Worm (Caenorhabditis elegans): Measurements from ENCODE around the gene C25E10.7.

Gene C25E10.7

ce11 chrV:9044871-9045270 is 6.1 kb downstream of the C25E10.7 start, which contains the start of gene nhr-30:
nhr-30 (plus strand) TSS chrV:9045171.
- TF ChIP-seq dox-1 (GFP tag; IDR thresholded peaks at IDR 0.05): no peak

ce11 chrV:9041030-9041429 is 10.0 kb downstream of the C25E10.7 start, which contains the start of gene cyp-33B1:
cyp-33B1 (plus strand) TSS chrV:9041330.
- no peak for TF ChIP-seq lin-35 (GFP tag; optimal IDR thresholded peaks at IDR 0.05)

- TF ChIP-seq ama-1 (optimal IDR thresholded peaks at IDR 0.05): no peak
- no peak for TF ChIP-seq ama-1 (GFP tag; optimal IDR thresholded peaks at IDR 0.05)
- TF ChIP-seq nfya-1 (tag; optimal IDR thresholded peaks at IDR 0.05; ENCODE audit: borderline replicate concordance, insufficient read depth): no peak
- no peak for TF ChIP-seq egl-44 (GFP tag; IDR thresholded peaks at IDR 0.05)
- no peak for TF ChIP-seq ztf-18 (tag; optimal IDR thresholded peaks at IDR 0.05)
- TF ChIP-seq F57A8.1 (GFP tag; optimal IDR thresholded peaks at IDR 0.05): no peak
- no peak for TF ChIP-seq pha-4 (tag; optimal IDR thresholded peaks at IDR 0.05)
- TF ChIP-seq hlh-12 (tag; optimal IDR thresholded peaks at IDR 0.05): no peak
- TF ChIP-seq ztf-6 (GFP tag; IDR thresholded peaks at IDR 0.05): no peak
- TF ChIP-seq lir-1 (GFP tag; conservative IDR thresholded peaks at IDR 0.05): no peak
- TF ChIP-seq B0019.2 (GFP tag; conservative IDR thresholded peaks at IDR 0.05): no peak
- TF ChIP-seq fkh-3 (tag; optimal IDR thresholded peaks at IDR 0.05): no peak
- no peak for TF ChIP-seq attf-3 (GFP tag; conservative IDR thresholded peaks at IDR 0.05)
- TF ChIP-seq ceh-91 (GFP tag; IDR thresholded peaks at IDR 0.05): no peak
- no peak for TF ChIP-seq B0261.1 (tag; optimal IDR thresholded peaks at IDR 0.05)
- no peak for TF ChIP-seq Y53F4B.3 (GFP tag; IDR thresholded peaks at IDR 0.05)
- TF ChIP-seq madf-6 (GFP tag; IDR thresholded peaks at IDR 0.05): no peak
- TF ChIP-seq Y67H2A.10 (GFP tag; conservative IDR thresholded peaks at IDR 0.05): no peak
- TF ChIP-seq bed-1 (GFP tag; IDR thresholded peaks at IDR 0.05): no peak
These were observed 15.3 kb downstream of the C25E10.7 start, which contains the start of gene srsx-34 for ce11 chrV:9035685-9036084. srsx-34 (plus strand) TSS chrV:9035985.

- TF ChIP-seq nhr-90 (tag; optimal IDR thresholded peaks at IDR 0.05) (no peak), madf-10 (tag; optimal IDR thresholded peaks at IDR 0.05) (no peak), Y53F4B.3 (GFP tag; IDR thresholded peaks at IDR 0.05) (no peak), repo-1 (tag; optimal IDR thresholded peaks at IDR 0.05) (no peak), let-607 (tag; optimal IDR thresholded peaks at IDR 0.05) (no peak), ZK185.1 (tag; optimal IDR thresholded peaks at IDR 0.05; ENCODE audit: poor library complexity, severe bottlenecking) (no peak)
These were observed 17.7 kb downstream of the C25E10.7 start, which contains the start of gene C25E10.4 for ce11 chrV:9033267-9033666. C25E10.4 (plus strand) TSS chrV:9033567.

ce11 chrV:9030248-9030647 is 20.8 kb downstream of the C25E10.7 start, which contains the start of gene C25E10.5:
C25E10.5 (plus strand) TSS chrV:9030548.
- TF ChIP-seq madf-10 (tag; optimal IDR thresholded peaks at IDR 0.05) (no peak), lin-40 (tag; optimal IDR thresholded peaks at IDR 0.05) (no peak), nfyb-1 (GFP tag; IDR thresholded peaks at IDR 0.05) (no peak)

ce11 chrV:9024713-9025112 is 26.3 kb downstream of the C25E10.7 start, which contains the start of gene bus-1:
bus-1 (minus strand) TSS chrV:9024813.
- TF ChIP-seq Y56A3A.18 (GFP tag; IDR thresholded peaks at IDR 0.05) (no peak), egrh-3 (GFP tag; IDR thresholded peaks at IDR 0.05) (no peak), let-526 (GFP tag; IDR thresholded peaks at IDR 0.05) (no peak), attf-5 (GFP tag; optimal IDR thresholded peaks at IDR 0.05) (no peak), mes-4 (tag; optimal IDR thresholded peaks at IDR 0.05) (no peak), nhr-90 (tag; optimal IDR thresholded peaks at IDR 0.05) (no peak), F52B5.7 (tag; optimal IDR thresholded peaks at IDR 0.05) (no peak), F57A8.1 (GFP tag; optimal IDR thresholded peaks at IDR 0.05) (no peak), gei-17 (GFP tag; optimal IDR thresholded peaks at IDR 0.05) (no peak), ets-4 (GFP tag; optimal IDR thresholded peaks at IDR 0.05) (no peak), tlf-1 (GFP tag; optimal IDR thresholded peaks at IDR 0.05) (no peak), chd-7 (tag; optimal IDR thresholded peaks at IDR 0.05) (no peak), snpc-4 (GFP tag; optimal IDR thresholded peaks at IDR 0.05) (no peak), snpc-4 (tag; optimal IDR thresholded peaks at IDR 0.05) (no peak), Y79H2A.3 (GFP tag; conservative IDR thresholded peaks at IDR 0.05) (no peak), madf-3 (GFP tag; IDR thresholded peaks at IDR 0.05) (no peak)
